Fruit fly (Drosophila melanogaster): ENCODE results near the gene Fum3.

Fum3 gene

dm6 chr3L:11465371-11465914 is at the start of gene Fum3:
Fum3 (minus strand) TSS chr3L:11465864.
- no peak for TF ChIP-seq Eip78C (GFP tag)
- no peak for TF ChIP-seq Hr4 (GFP tag; optimal IDR thresholded peaks at IDR 0.05)
- TF ChIP-seq svp (GFP tag): peak; percentile 48

dm6 chr3L:11513405-11513804 is 47.7 kb upstream of the Fum3 start, which contains the start of gene CG7512:
CG7512 (plus strand) TSS chr3L:11513705.
- no peak for TF ChIP-seq dac (GFP tag; optimal IDR thresholded peaks at IDR 0.05)
- no peak for TF ChIP-seq CG11902 (GFP tag; optimal IDR thresholded peaks at IDR 0.05)
- no peak for TF ChIP-seq CG1621 (tag; optimal IDR thresholded peaks at IDR 0.05)
- TF ChIP-seq CG8319 (GFP tag; optimal IDR thresholded peaks at IDR 0.05): no peak
- no peak for TF ChIP-seq Smox (GFP tag; optimal IDR thresholded peaks at IDR 0.05)
- TF ChIP-seq cyc (GFP tag; optimal IDR thresholded peaks at IDR 0.05): no peak
- no peak for TF ChIP-seq spab (GFP tag; optimal IDR thresholded peaks at IDR 0.05)
- no peak for TF ChIP-seq CG4318 (GFP tag; optimal IDR thresholded peaks at IDR 0.05)
- no peak for TF ChIP-seq CG31627 (GFP tag; optimal IDR thresholded peaks at IDR 0.05)
- TF ChIP-seq CG15336 (GFP tag; IDR thresholded peaks at IDR 0.05): no peak
- no peak for TF ChIP-seq Hr39 (GFP tag; optimal IDR thresholded peaks at IDR 0.05)
- no peak for TF ChIP-seq CG11762 (GFP tag; optimal IDR thresholded peaks at IDR 0.05; ENCODE audit: insufficient read depth)
- TF ChIP-seq fkh (GFP tag; optimal IDR thresholded peaks at IDR 0.05): no peak
- no peak for TF ChIP-seq Met (GFP tag; optimal IDR thresholded peaks at IDR 0.05)
- TF ChIP-seq CG6792 (GFP tag; optimal IDR thresholded peaks at IDR 0.05): no peak
- TF ChIP-seq eg (GFP tag; IDR thresholded peaks at IDR 0.05): no peak

dm6 chr3L:11511921-11512320 is 46.3 kb upstream of the Fum3 start, which contains the start of gene Sgs3:
Sgs3 (plus strand) TSS chr3L:11512221.
- TF ChIP-seq fd59A (GFP tag; optimal IDR thresholded peaks at IDR 0.05) (no peak), CG9139 (GFP tag; optimal IDR thresholded peaks at IDR 0.05) (no peak), cyc (GFP tag; optimal IDR thresholded peaks at IDR 0.05) (no peak), CG11294 (GFP tag; IDR thresholded peaks at IDR 0.05) (no peak), CG11762 (GFP tag; optimal IDR thresholded peaks at IDR 0.05; ENCODE audit: insufficient read depth) (no peak), CG10631 (GFP tag; optimal IDR thresholded peaks at IDR 0.05) (no peak), CG8632 (GFP tag; optimal IDR thresholded peaks at IDR 0.05) (no peak), net (GFP tag; optimal IDR thresholded peaks at IDR 0.05) (no peak), eg (GFP tag; IDR thresholded peaks at IDR 0.05) (no peak), ss (GFP tag; optimal IDR thresholded peaks at IDR 0.05) (no peak), Hr39 (GFP tag; optimal IDR thresholded peaks at IDR 0.05) (no peak), Ets96B (tag; optimal IDR thresholded peaks at IDR 0.05) (no peak), fd85E (GFP tag; optimal IDR thresholded peaks at IDR 0.05) (no peak), dac (GFP tag; optimal IDR thresholded peaks at IDR 0.05) (no peak)

dm6 chr3L:11511243-11511642 is 45.6 kb upstream of the Fum3 start:
- TF ChIP-seq Ets96B (tag; optimal IDR thresholded peaks at IDR 0.05) (no peak), Lpt (GFP tag; optimal IDR thresholded peaks at IDR 0.05) (no peak), CG31627 (GFP tag; optimal IDR thresholded peaks at IDR 0.05) (no peak), fkh (GFP tag; optimal IDR thresholded peaks at IDR 0.05) (peak; percentile 2), CG6854 (GFP tag; optimal IDR thresholded peaks at IDR 0.05) (no peak)

- TF ChIP-seq CG4318 (GFP tag; optimal IDR thresholded peaks at IDR 0.05): no peak
- TF ChIP-seq cyc (GFP tag; optimal IDR thresholded peaks at IDR 0.05): no peak
- TF ChIP-seq CG15336 (GFP tag; IDR thresholded peaks at IDR 0.05): no peak
- TF ChIP-seq vri (GFP tag; optimal IDR thresholded peaks at IDR 0.05): no peak
Observed at dm6 chr3L:11510489-11510888, 44.8 kb upstream of the Fum3 start, which contains the start of gene CG33272. CG33272 (minus strand) TSS chr3L:11510589.
